Worm (Caenorhabditis elegans) whole organism, L4 larva: ENCODE results near the gene T20G5.9.

Source experiments
- F37D6.2 ChIP-seq: sonication (generic microtip); optimal IDR thresholded peaks from 2 replicates; lab custom pipeline; 2016; ENCODE audit warnings: mild to moderate bottlenecking, missing genetic modification characterization, missing compliant biosample characterization
- T26A8.4 ChIP-seq: fragments of 200-800 bp; sonication (Bioruptor generic); IDR thresholded peaks from 2 replicates; pipeline ENCODE4 v1.3.6; 2022; ENCODE audit warnings: missing genetic modification characterization, missing compliant biosample characterization
- ZK546.5 ChIP-seq, 2 experiments: sonication (generic microtip); optimal IDR thresholded peaks; 2 replicates each; lab custom pipeline; 2017; ENCODE audit warnings: missing biosample characterization in 2 of 2, missing genetic modification characterization in 2 of 2
- aha-1 ChIP-seq: fragments of 150-350 bp; peaks from one replicate; lab custom pipeline; 2014; ENCODE audit warnings: missing biosample characterization, missing genetic modification characterization
- aly-2 ChIP-seq: sonication (generic microtip); optimal IDR thresholded peaks from 2 replicates; lab custom pipeline; 2018; ENCODE audit warnings: missing biosample characterization, missing genetic modification characterization
- ama-1 ChIP-seq: fragments of 150-350 bp; optimal IDR thresholded peaks from 2 replicates; lab custom pipeline; 2014; ENCODE audit warnings: inconsistent platforms, mixed read lengths
- ceh-62 ChIP-seq: sonication (generic microtip); optimal IDR thresholded peaks from 2 replicates; lab custom pipeline; 2017; ENCODE audit warnings: missing biosample characterization, missing genetic modification characterization
- ceh-82 ChIP-seq: sonication (generic microtip); optimal IDR thresholded peaks from 2 replicates; lab custom pipeline; 2017; ENCODE audit warnings: missing biosample characterization, missing genetic modification characterization
- daf-16 ChIP-seq, 3 experiments: sonication (generic microtip); optimal IDR thresholded peaks; 2 replicates each; lab custom pipeline; 2016 to 2017; ENCODE audit warnings: missing genetic modification characterization in 3 of 3, missing genetic modification reagents in 3 of 3, mild to moderate bottlenecking in 2 of 3, missing compliant biosample characterization in 2 of 3, missing biosample characterization in 1 of 3, moderate library complexity in 1 of 3
- dmd-6 ChIP-seq: fragments of 200-800 bp; sonication (Bioruptor generic); IDR thresholded peaks from 2 replicates; pipeline ENCODE4 v1.3.6; 2022; ENCODE audit warnings: missing genetic modification reagents, missing genetic modification characterization, missing compliant biosample characterization
- dmd-8 ChIP-seq: fragments of 200-800 bp; sonication (Bioruptor generic); IDR thresholded peaks from 2 replicates; pipeline ENCODE4 v1.3.6; 2022; ENCODE audit warnings: missing genetic modification characterization, missing compliant biosample characterization
- dpl-1 ChIP-seq: fragments of 150-350 bp; optimal IDR thresholded peaks from 2 replicates; lab custom pipeline; 2014; ENCODE audit warnings: missing biosample characterization, missing genetic modification reagents, missing genetic modification characterization
- duxl-1 ChIP-seq: sonication (generic microtip); optimal IDR thresholded peaks from 2 replicates; lab custom pipeline; 2016; ENCODE audit warnings: mild to moderate bottlenecking, missing genetic modification characterization, moderate library complexity, missing compliant biosample characterization; ENCODE audit not compliant: poor library complexity
- dve-1 ChIP-seq: sonication (generic microtip); optimal IDR thresholded peaks from 2 replicates; lab custom pipeline; 2017; ENCODE audit warnings: antibody characterized with exemption, mild to moderate bottlenecking, missing genetic modification characterization, missing compliant biosample characterization; ENCODE audit not compliant: insufficient read depth
- fkh-10 ChIP-seq: fragments of 150-350 bp; optimal IDR thresholded peaks from 2 replicates; lab custom pipeline; 2014; ENCODE audit warnings: missing biosample characterization, missing genetic modification reagents, missing genetic modification characterization
- hif-1 ChIP-seq, 2 experiments: sonication (generic microtip); optimal IDR thresholded peaks; 2 replicates each; lab custom pipeline; 2016 to 2017; ENCODE audit warnings: missing compliant biosample characterization in 2 of 2, missing genetic modification characterization in 2 of 2, missing genetic modification reagents in 2 of 2, missing genotype in 2 of 2, mild to moderate bottlenecking in 1 of 2
- jun-1 ChIP-seq: fragments of 150-350 bp; optimal IDR thresholded peaks from 2 replicates; lab custom pipeline; 2014; ENCODE audit warnings: missing biosample characterization, missing genetic modification reagents, missing genetic modification characterization
- lim-7 ChIP-seq: fragments of 200-800 bp; sonication (Bioruptor generic); IDR thresholded peaks from 2 replicates; pipeline ENCODE4 v1.3.6; 2022; ENCODE audit warnings: missing genetic modification characterization, missing compliant biosample characterization
- lin-1 ChIP-seq: fragments of 200-800 bp; sonication (Bioruptor generic); IDR thresholded peaks from 2 replicates; pipeline ENCODE4 v1.3.6; 2022; ENCODE audit warnings: missing genetic modification reagents, missing genetic modification characterization, missing compliant biosample characterization
- lin-15B ChIP-seq: fragments of 150-350 bp; sonication (generic microtip); optimal IDR thresholded peaks from 3 replicates; lab custom pipeline; 2014; ENCODE audit warnings: missing biosample characterization, missing genetic modification characterization
- lir-3 ChIP-seq: sonication (generic microtip); optimal IDR thresholded peaks from 2 replicates; lab custom pipeline; 2016; ENCODE audit warnings: mild to moderate bottlenecking, missing genetic modification characterization, missing compliant biosample characterization
- madf-5 ChIP-seq, 2 experiments: fragments of 200-800 bp; sonication (Bioruptor generic); IDR thresholded peaks; 2 replicates each; pipeline ENCODE4 v1.3.6; 2022; ENCODE audit warnings: missing compliant biosample characterization in 2 of 2, missing genetic modification characterization in 2 of 2
- mxl-2 ChIP-seq: fragments of 200-800 bp; sonication (Bioruptor generic); conservative IDR thresholded peaks from 2 replicates; pipeline ENCODE4 v1.3.6; 2022; ENCODE audit warnings: missing genetic modification reagents, missing genetic modification characterization, missing compliant biosample characterization
- mxl-3 ChIP-seq: fragments of 200-800 bp; sonication (Bioruptor generic); optimal IDR thresholded peaks from 2 replicates; lab custom pipeline; 2018; ENCODE audit warnings: mild to moderate bottlenecking, missing genetic modification characterization, missing compliant biosample characterization
- nhr-10 ChIP-seq: fragments of 150-350 bp; optimal IDR thresholded peaks from 2 replicates; lab custom pipeline; 2014; ENCODE audit warnings: missing biosample characterization, missing genetic modification characterization
- nhr-111 ChIP-seq: fragments of 200-800 bp; sonication (Bioruptor generic); optimal IDR thresholded peaks from 2 replicates; lab custom pipeline; 2018; ENCODE audit warnings: mild to moderate bottlenecking, missing genetic modification characterization, missing compliant biosample characterization
- nhr-28 ChIP-seq: fragments of 150-350 bp; optimal IDR thresholded peaks from 2 replicates; lab custom pipeline; 2014; ENCODE audit warnings: missing biosample characterization, missing genetic modification characterization
- nhr-41 ChIP-seq: fragments of 200-800 bp; sonication (Bioruptor generic); IDR thresholded peaks from 2 replicates; pipeline ENCODE4 v1.3.6; 2022; ENCODE audit warnings: missing genetic modification reagents, missing genetic modification characterization, missing compliant biosample characterization
- nhr-77 ChIP-seq: fragments of 150-350 bp; optimal IDR thresholded peaks from 2 replicates; lab custom pipeline; 2014; ENCODE audit warnings: missing biosample characterization, missing genetic modification characterization
- pha-4 ChIP-seq, 2 experiments: fragments of 150-350 bp in 1 of 2; fragments of 200-800 bp in 1 of 2; sonication (Bioruptor generic) in 1 of 2; IDR thresholded peaks in 1 of 2; optimal IDR thresholded peaks in 1 of 2; 2 replicates each; pipeline versions ENCODE4 v1.3.6 to Lab custom; 2014 to 2022; ENCODE audit warnings: missing genetic modification characterization in 2 of 2, missing genetic modification reagents in 2 of 2, missing biosample characterization in 1 of 2, missing compliant biosample characterization in 1 of 2
- pqm-1 ChIP-seq: sonication (generic microtip); optimal IDR thresholded peaks from 2 replicates; lab custom pipeline; 2017; ENCODE audit warnings: missing biosample characterization, missing genetic modification characterization
- rbr-2 ChIP-seq: sonication (generic microtip); optimal IDR thresholded peaks from 2 replicates; lab custom pipeline; 2016; ENCODE audit warnings: missing genotype, missing genetic modification characterization, missing compliant biosample characterization
- skn-1 ChIP-seq: fragments of 150-350 bp; optimal IDR thresholded peaks from 2 replicates; lab custom pipeline; 2014; ENCODE audit warnings: missing biosample characterization, missing genetic modification characterization
- tag-97 ChIP-seq: fragments of 200-800 bp; sonication (Bioruptor generic); IDR thresholded peaks from 2 replicates; pipeline ENCODE4 v1.3.6; 2022; ENCODE audit warnings: missing genetic modification characterization, missing compliant biosample characterization
- tra-1 ChIP-seq: fragments of 200-800 bp; sonication (Bioruptor generic); IDR thresholded peaks from 2 replicates; pipeline ENCODE4 v1.3.6; 2022; ENCODE audit warnings: missing genetic modification reagents, missing genetic modification characterization, missing compliant biosample characterization
- unc-130 ChIP-seq: sonication (generic microtip); optimal IDR thresholded peaks from 2 replicates; lab custom pipeline; 2016; ENCODE audit warnings: missing genetic modification reagents, missing genetic modification characterization, missing compliant biosample characterization
- unc-62 ChIP-seq, 3 experiments: fragments of 150-350 bp in 1 of 3; sonication (generic microtip); optimal IDR thresholded peaks in 2 of 3; peaks in 1 of 3; 1 replicate in 1 of 3; 2 replicates in 2 of 3; lab custom pipeline; 2014 to 2017; ENCODE audit warnings: missing biosample characterization in 3 of 3, missing genetic modification characterization in 3 of 3, missing genetic modification reagents in 3 of 3, missing genotype in 1 of 3
- zag-1 ChIP-seq: fragments of 150-350 bp; optimal IDR thresholded peaks from 2 replicates; lab custom pipeline; 2014; ENCODE audit warnings: missing biosample characterization, missing genetic modification characterization
- zip-11 ChIP-seq: fragments of 200-800 bp; sonication (Bioruptor generic); IDR thresholded peaks from 2 replicates; pipeline ENCODE4 v1.3.6; 2022; ENCODE audit warnings: missing genetic modification characterization, missing compliant biosample characterization
- zip-2 ChIP-seq: fragments of 150-350 bp; optimal IDR thresholded peaks from 2 replicates; lab custom pipeline; 2014; ENCODE audit warnings: missing biosample characterization, missing genetic modification characterization

T20G5.9 gene

DNA sequence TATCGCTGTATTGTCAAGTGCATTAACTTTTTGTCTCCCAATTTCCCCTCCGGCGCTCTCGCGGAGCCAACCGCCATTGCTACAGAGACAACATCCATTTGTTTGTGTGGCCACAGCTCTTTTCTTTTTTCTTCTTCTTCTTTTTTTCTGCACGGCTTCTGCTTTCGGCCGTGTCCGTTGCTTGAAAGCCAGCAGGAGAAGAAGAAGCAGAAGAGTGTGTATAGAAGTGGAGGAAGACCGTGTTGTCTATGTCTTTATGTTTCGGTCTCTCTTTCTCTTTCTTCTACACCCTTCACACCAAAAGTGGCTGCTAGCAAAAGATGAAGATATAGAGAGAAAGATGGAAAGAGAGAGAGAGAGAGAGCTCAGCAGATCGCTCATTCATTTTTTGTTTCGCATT lies 21.8 kb upstream of the T20G5.9 start (continued):
- TF ChIP-seq lim-7 (no peak), aha-1 (tag; lab: Kevin White, UChicago) (peak; percentile 43)

- no peak for TF ChIP-seq lin-15B (tag; lab: Kevin White, UChicago)
- TF ChIP-seq tra-1 (GFP tag; lab: Robert Waterston, UW): no peak
- no peak for TF ChIP-seq ceh-82 (tag; lab: Kevin White, UChicago)
- no peak for TF ChIP-seq pqm-1 (tag; lab: Kevin White, UChicago)
- no peak for TF ChIP-seq T26A8.4 (GFP tag; lab: Robert Waterston, UW)
- TF ChIP-seq nhr-111 (GFP tag; lab: Kevin White, UChicago): no peak
- TF ChIP-seq nhr-41 (GFP tag; lab: Robert Waterston, UW): no peak
- TF ChIP-seq dpl-1: no peak
- no peak for TF ChIP-seq zip-11 (GFP tag; lab: Robert Waterston, UW)
- TF ChIP-seq mxl-3 (GFP tag; lab: Kevin White, UChicago): no peak
- no peak for TF ChIP-seq aly-2 (tag; lab: Kevin White, UChicago)
- no peak for TF ChIP-seq lir-3 (tag; lab: Kevin White, UChicago)
- TF ChIP-seq zip-2 (tag; lab: Kevin White, UChicago): no peak
- TF ChIP-seq unc-130 (GFP tag; lab: Kevin White, UChicago): no peak
- TF ChIP-seq ceh-62 (tag; lab: Kevin White, UChicago): no peak
- TF ChIP-seq ZK546.5 (tag; optimal IDR thresholded peaks at IDR 0.05; lab: Kevin White, UChicago): no peak
- no peak for TF ChIP-seq rbr-2 (tag; lab: Kevin White, UChicago)
- TF ChIP-seq pha-4 (GFP tag; IDR thresholded peaks at IDR 0.05; lab: Robert Waterston, UW): no peak
- no peak for TF ChIP-seq pha-4 (tag; optimal IDR thresholded peaks at IDR 0.05; lab: Kevin White, UChicago)
- TF ChIP-seq mxl-2 (GFP tag; lab: Robert Waterston, UW): no peak
Observed at ce11 chrIII:10188912-10189311, 20.7 kb upstream of the T20G5.9 start, which contains the start of gene epac-1. epac-1 (plus strand) TSS chrIII:10189212.

DNA sequence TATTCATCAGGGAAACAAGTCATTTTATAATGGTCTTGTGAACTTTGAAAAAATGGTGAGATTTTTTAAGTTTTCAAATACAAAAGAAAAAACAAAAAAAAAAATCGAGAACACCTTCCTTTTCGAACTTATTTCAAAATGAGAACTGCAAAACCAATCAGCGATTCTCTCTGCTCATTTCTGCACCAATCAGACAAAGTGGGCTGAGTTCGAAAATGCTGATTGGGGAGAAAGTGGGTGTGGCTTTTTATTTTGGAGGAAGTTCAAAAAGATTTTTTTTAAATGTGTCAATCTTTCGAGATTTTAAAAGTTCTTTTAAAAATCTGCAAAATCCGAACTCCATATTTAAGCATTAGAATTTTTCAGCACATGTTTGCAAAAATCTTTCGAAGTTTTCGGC lies 15.1 kb upstream of the T20G5.9 start:
- TF ChIP-seq nhr-28 (tag; lab: Kevin White, UChicago) (no peak), madf-5 (GFP tag; IDR thresholded peaks at IDR 0.05; lab: Robert Waterston, UW) (no peak), F37D6.2 (tag; lab: Kevin White, UChicago) (no peak), dmd-8 (GFP tag; lab: Robert Waterston, UW) (no peak), pha-4 (GFP tag; IDR thresholded peaks at IDR 0.05; lab: Robert Waterston, UW) (no peak), pha-4 (tag; optimal IDR thresholded peaks at IDR 0.05; lab: Kevin White, UChicago) (no peak), duxl-1 (tag; lab: Kevin White, UChicago) (no peak)

ce11 chrIII:10195911-10196310 lies 13.7 kb upstream of the T20G5.9 start:
- TF ChIP-seq aha-1 (tag; lab: Kevin White, UChicago) (peak; percentile 54), hif-1 (tag; optimal IDR thresholded peaks at IDR 0.05; lab: Kevin White, UChicago) (no peak), lin-1 (GFP tag; lab: Robert Waterston, UW) (no peak), dpl-1 (no peak), unc-62 (GFP tag; optimal IDR thresholded peaks at IDR 0.05 in 1 of 2; lab: Kevin White, UChicago) (peak in 1 of 2 experiments; percentile 77), unc-62 (tag; optimal IDR thresholded peaks at IDR 0.05; lab: Kevin White, UChicago) (no peak)
- TF ChIP-seq, all 104 proteins: peak for 2

ce11 chrIII:10196796-10197195 lies 12.8 kb upstream of the T20G5.9 start:
- TF ChIP-seq pqm-1 (tag; lab: Kevin White, UChicago) (no peak), dmd-6 (GFP tag; lab: Robert Waterston, UW) (peak; percentile 59), tag-97 (GFP tag; lab: Robert Waterston, UW) (no peak), daf-16 (GFP tag; optimal IDR thresholded peaks at IDR 0.05; lab: Kevin White, UChicago) (peak in 1 of 2 experiments; percentile 30), daf-16 (tag; optimal IDR thresholded peaks at IDR 0.05; lab: Kevin White, UChicago) (peak; percentile 100), fkh-10 (GFP tag; lab: Kevin White, UChicago) (no peak), nhr-77 (no peak), ama-1 (lab: Kevin White, UChicago) (no peak), jun-1 (no peak), skn-1 (tag; lab: Kevin White, UChicago) (no peak), nhr-10 (tag; lab: Kevin White, UChicago) (no peak), dve-1 (tag; lab: Kevin White, UChicago) (peak; percentile 88), zag-1 (no peak)
